Worm (Caenorhabditis elegans): ENCODE measurements around the gene hxk-3.

ce11 chrIV:1496017-1496678 is 1.3 kb upstream of the hxk-3 start, which contains the start of gene npp-20:
- TF ChIP-seq ama-1 (optimal IDR thresholded peaks at IDR 0.05): no peak
- TF ChIP-seq pqm-1 (tag; optimal IDR thresholded peaks at IDR 0.05): no peak
- no peak for TF ChIP-seq snpc-1.2 (GFP tag; IDR thresholded peaks at IDR 0.05)
- TF ChIP-seq egl-27 (tag; optimal IDR thresholded peaks at IDR 0.05): no peak
- TF ChIP-seq mdt-29 (GFP tag; IDR thresholded peaks at IDR 0.05): no peak
- no peak for TF ChIP-seq lim-7 (GFP tag; IDR thresholded peaks at IDR 0.05)
- TF ChIP-seq ceh-82 (tag; optimal IDR thresholded peaks at IDR 0.05): no peak
- no peak for TF ChIP-seq snpc-4 (tag; optimal IDR thresholded peaks at IDR 0.05)
- no peak for TF ChIP-seq daf-8 (GFP tag; IDR thresholded peaks at IDR 0.05)

Data from whole organism, L4 larva.